Worm (Caenorhabditis elegans) whole organism, L1 larva: Measurements from ENCODE around the gene egrh-3.

ENCODE experiments used
- Y116A8C.19 ChIP-seq: sonication (generic microtip); optimal IDR thresholded peaks from 2 replicates; lab custom pipeline; 2016; ENCODE audit warnings: missing compliant biosample characterization, missing genetic modification characterization, borderline replicate concordance
- alr-1 ChIP-seq: fragments of 200-800 bp; sonication (Bioruptor generic); optimal IDR thresholded peaks from 2 replicates; lab custom pipeline; 2018; ENCODE audit warnings: borderline replicate concordance, mild to moderate bottlenecking, missing genetic modification characterization, missing compliant biosample characterization
- aly-2 ChIP-seq: fragments of 150-350 bp; optimal IDR thresholded peaks from 2 replicates; lab custom pipeline; 2014; ENCODE audit warnings: missing biosample characterization, missing genetic modification characterization
- ama-1 ChIP-seq: fragments of 150-350 bp; optimal IDR thresholded peaks from 2 replicates; lab custom pipeline; 2014
- ceh-63 ChIP-seq: fragments of 200-800 bp; sonication (Bioruptor generic); optimal IDR thresholded peaks from 2 replicates; lab custom pipeline; 2018; ENCODE audit warnings: mild to moderate bottlenecking, missing genetic modification characterization, missing compliant biosample characterization
- ceh-8 ChIP-seq: fragments of 200-800 bp; sonication (Bioruptor generic); optimal IDR thresholded peaks from 2 replicates; lab custom pipeline; 2018; ENCODE audit warnings: mild to moderate bottlenecking, missing genetic modification characterization, moderate library complexity, missing compliant biosample characterization
- ceh-82 ChIP-seq, 3 experiments: fragments of 150-350 bp in 1 of 3; sonication (generic microtip) in 2 of 3; optimal IDR thresholded peaks; 2 replicates each; lab custom pipeline; 2014 to 2017; ENCODE audit warnings: missing biosample characterization in 3 of 3, missing genetic modification characterization in 3 of 3
- ceh-88 ChIP-seq: fragments of 200-800 bp; sonication (Bioruptor generic); IDR thresholded peaks from 2 replicates; pipeline ENCODE4 v1.3.6; 2022; ENCODE audit warnings: missing genetic modification characterization, missing compliant biosample characterization
- ces-1 ChIP-seq: fragments of 150-350 bp; optimal IDR thresholded peaks from 2 replicates; lab custom pipeline; 2014; ENCODE audit warnings: missing biosample characterization, missing genetic modification reagents, missing genetic modification characterization
- efl-1 ChIP-seq, 4 experiments: fragments of 150-350 bp; optimal IDR thresholded peaks in 3 of 4; peaks in 1 of 4; 1 replicate in 1 of 4; 2 replicates in 3 of 4; lab custom pipeline; 2014; ENCODE audit warnings: missing biosample characterization in 2 of 4, missing genetic modification characterization in 2 of 4, missing genetic modification reagents in 2 of 4
- egl-13 ChIP-seq: sonication (generic microtip); optimal IDR thresholded peaks from 2 replicates; lab custom pipeline; 2016; ENCODE audit warnings: missing genotype, missing genetic modification reagents, missing genetic modification characterization, missing compliant biosample characterization
- egl-27 ChIP-seq, 2 experiments: fragments of 150-350 bp in 1 of 2; sonication (generic microtip); optimal IDR thresholded peaks; 3 replicates each; lab custom pipeline; 2017 to 2018; ENCODE audit warnings: missing biosample characterization in 2 of 2, missing genetic modification characterization in 2 of 2, missing genetic modification reagents in 2 of 2
- elt-2 ChIP-seq: sonication (generic microtip); optimal IDR thresholded peaks from 2 replicates; lab custom pipeline; 2016; ENCODE audit warnings: missing genetic modification characterization, mild to moderate bottlenecking, inconsistent platforms, missing compliant biosample characterization, missing genetic modification reagents
- ets-5 ChIP-seq: fragments of 200-800 bp; sonication (Bioruptor generic); IDR thresholded peaks from 2 replicates; pipeline ENCODE4 v1.3.6; 2022; ENCODE audit warnings: missing genetic modification characterization, missing compliant biosample characterization
- fkh-10 ChIP-seq: sonication (generic microtip); optimal IDR thresholded peaks from 2 replicates; lab custom pipeline; 2017; ENCODE audit warnings: missing biosample characterization, missing genetic modification reagents, missing genetic modification characterization
- fkh-4 ChIP-seq: sonication (generic microtip); optimal IDR thresholded peaks from 2 replicates; lab custom pipeline; 2016; ENCODE audit warnings: missing compliant biosample characterization, missing genetic modification characterization, borderline replicate concordance
- grh-1 ChIP-seq: fragments of 200-800 bp; sonication (Bioruptor generic); IDR thresholded peaks from 2 replicates; pipeline ENCODE4 v1.3.6; 2022; ENCODE audit warnings: missing genetic modification reagents, missing genetic modification characterization, missing compliant biosample characterization
- hlh-17 ChIP-seq: fragments of 200-800 bp; sonication (Bioruptor generic); optimal IDR thresholded peaks from 2 replicates; lab custom pipeline; 2018; ENCODE audit warnings: missing genetic modification characterization, mild to moderate bottlenecking, missing compliant biosample characterization, moderate library complexity, borderline replicate concordance
- hlh-4 ChIP-seq: sonication (generic microtip); optimal IDR thresholded peaks from 2 replicates; lab custom pipeline; 2016; ENCODE audit warnings: mild to moderate bottlenecking, missing genetic modification characterization, missing compliant biosample characterization
- hpl-2 ChIP-seq: fragments of 150-350 bp; optimal IDR thresholded peaks from 2 replicates; lab custom pipeline; 2014; ENCODE audit warnings: missing biosample characterization, missing genetic modification reagents, missing genetic modification characterization
- jun-1 ChIP-seq: fragments of 150-350 bp; optimal IDR thresholded peaks from 2 replicates; lab custom pipeline; 2014; ENCODE audit warnings: missing biosample characterization, missing genetic modification reagents, missing genetic modification characterization
- lin-13 ChIP-seq: fragments of 150-350 bp; optimal IDR thresholded peaks from 2 replicates; lab custom pipeline; 2014; ENCODE audit warnings: missing biosample characterization, missing genetic modification reagents, missing genetic modification characterization
- lin-35 ChIP-seq, 2 experiments: fragments of 150-350 bp; optimal IDR thresholded peaks; 2 replicates each; lab custom pipeline; 2014; ENCODE audit warnings: missing biosample characterization in 2 of 2, missing genetic modification characterization in 2 of 2, missing genetic modification reagents in 2 of 2
- lin-39 ChIP-seq: fragments of 150-350 bp; optimal IDR thresholded peaks from 2 replicates; lab custom pipeline; 2014; ENCODE audit warnings: missing biosample characterization, missing genetic modification reagents, missing genetic modification characterization
- lir-3 ChIP-seq: sonication (generic microtip); optimal IDR thresholded peaks from 2 replicates; lab custom pipeline; 2016; ENCODE audit warnings: mild to moderate bottlenecking, missing genetic modification characterization, moderate library complexity, missing compliant biosample characterization; ENCODE audit not compliant: poor library complexity
- mdl-1 ChIP-seq, 2 experiments: fragments of 150-350 bp; optimal IDR thresholded peaks; 2 replicates each; lab custom pipeline; 2014 to 2017; ENCODE audit warnings: missing biosample characterization in 2 of 2, missing genetic modification characterization in 2 of 2, inconsistent platforms in 1 of 2
- mef-2 ChIP-seq: fragments of 150-350 bp; optimal IDR thresholded peaks from 2 replicates; lab custom pipeline; 2014; ENCODE audit warnings: missing biosample characterization, missing genetic modification characterization
- mep-1 ChIP-seq: fragments of 150-350 bp; optimal IDR thresholded peaks from 2 replicates; lab custom pipeline; 2014; ENCODE audit warnings: missing biosample characterization, missing genetic modification characterization
- nhr-11 ChIP-seq: fragments of 150-350 bp; optimal IDR thresholded peaks from 2 replicates; lab custom pipeline; 2014; ENCODE audit warnings: missing biosample characterization, missing genetic modification characterization
- nhr-12 ChIP-seq: sonication (generic microtip); optimal IDR thresholded peaks from 2 replicates; lab custom pipeline; 2017; ENCODE audit warnings: missing biosample characterization, missing genetic modification characterization
- nhr-19 ChIP-seq: fragments of 200-800 bp; sonication (Bioruptor generic); conservative IDR thresholded peaks from 2 replicates; pipeline ENCODE4 v1.3.6; 2022; ENCODE audit warnings: missing genetic modification characterization, missing compliant biosample characterization
- nhr-237 ChIP-seq: fragments of 150-350 bp; optimal IDR thresholded peaks from 2 replicates; lab custom pipeline; 2014; ENCODE audit warnings: missing biosample characterization, missing genetic modification characterization
- nhr-28 ChIP-seq: fragments of 150-350 bp; optimal IDR thresholded peaks from 2 replicates; lab custom pipeline; 2014; ENCODE audit warnings: missing biosample characterization, missing genetic modification characterization
- nhr-47 ChIP-seq: sonication (generic microtip); optimal IDR thresholded peaks from 2 replicates; lab custom pipeline; 2016; ENCODE audit warnings: mild to moderate bottlenecking, missing genetic modification characterization, moderate library complexity, missing compliant biosample characterization
- nhr-71 ChIP-seq: sonication (generic microtip); optimal IDR thresholded peaks from 2 replicates; lab custom pipeline; 2016; ENCODE audit warnings: mild to moderate bottlenecking, missing genetic modification characterization, moderate library complexity, missing compliant biosample characterization
- nhr-85 ChIP-seq: sonication (generic microtip); peaks from one replicate; lab custom pipeline; 2016; ENCODE audit warnings: missing genetic modification characterization, inconsistent platforms, missing compliant biosample characterization
- pqm-1 ChIP-seq: sonication (generic microtip); optimal IDR thresholded peaks from 3 replicates; lab custom pipeline; 2017; ENCODE audit warnings: missing biosample characterization, missing genetic modification characterization
- rnt-1 ChIP-seq: sonication (generic microtip); optimal IDR thresholded peaks from 2 replicates; lab custom pipeline; 2016; ENCODE audit warnings: mild to moderate bottlenecking, missing genetic modification characterization, moderate library complexity, missing compliant biosample characterization
- skn-1 ChIP-seq: fragments of 150-350 bp; optimal IDR thresholded peaks from 2 replicates; lab custom pipeline; 2014; ENCODE audit warnings: missing biosample characterization, missing genetic modification characterization
- snu-23 ChIP-seq: sonication (generic microtip); optimal IDR thresholded peaks from 2 replicates; lab custom pipeline; 2016; ENCODE audit warnings: missing genetic modification characterization, missing compliant biosample characterization
- sox-4 ChIP-seq: sonication (generic microtip); optimal IDR thresholded peaks from 2 replicates; lab custom pipeline; 2016; ENCODE audit warnings: missing genetic modification characterization, missing compliant biosample characterization
- sptf-1 ChIP-seq: fragments of 150-350 bp; optimal IDR thresholded peaks from 2 replicates; lab custom pipeline; 2014; ENCODE audit warnings: missing biosample characterization, missing genetic modification characterization
- sup-37 ChIP-seq: fragments of 200-800 bp; sonication (Bioruptor generic); optimal IDR thresholded peaks from 2 replicates; lab custom pipeline; 2018; ENCODE audit warnings: mild to moderate bottlenecking, missing genetic modification characterization, missing compliant biosample characterization
- swsn-7 ChIP-seq: sonication (generic microtip); optimal IDR thresholded peaks from 2 replicates; lab custom pipeline; 2016; ENCODE audit warnings: missing genetic modification characterization, missing compliant biosample characterization
- tlp-1 ChIP-seq: fragments of 150-350 bp; optimal IDR thresholded peaks from 2 replicates; lab custom pipeline; 2014; ENCODE audit warnings: missing biosample characterization, missing genetic modification characterization
- unc-30 ChIP-seq: sonication (generic microtip); optimal IDR thresholded peaks from 2 replicates; lab custom pipeline; 2017; ENCODE audit warnings: missing biosample characterization, missing genetic modification characterization
- unc-62 ChIP-seq: fragments of 150-350 bp; optimal IDR thresholded peaks from 2 replicates; lab custom pipeline; 2014; ENCODE audit warnings: missing biosample characterization, missing genetic modification reagents, missing genetic modification characterization
- unc-98 ChIP-seq: fragments of 200-800 bp; sonication (Bioruptor generic); IDR thresholded peaks from 2 replicates; pipeline ENCODE4 v1.3.6; 2022; ENCODE audit warnings: missing genetic modification characterization, missing compliant biosample characterization
- ztf-11 ChIP-seq, 2 experiments: sonication (generic microtip); optimal IDR thresholded peaks; 2 replicates each; lab custom pipeline; 2016 to 2017; ENCODE audit warnings: missing genetic modification characterization in 2 of 2, missing biosample characterization in 1 of 2, missing compliant biosample characterization in 1 of 2

The egrh-3 gene

DNA sequence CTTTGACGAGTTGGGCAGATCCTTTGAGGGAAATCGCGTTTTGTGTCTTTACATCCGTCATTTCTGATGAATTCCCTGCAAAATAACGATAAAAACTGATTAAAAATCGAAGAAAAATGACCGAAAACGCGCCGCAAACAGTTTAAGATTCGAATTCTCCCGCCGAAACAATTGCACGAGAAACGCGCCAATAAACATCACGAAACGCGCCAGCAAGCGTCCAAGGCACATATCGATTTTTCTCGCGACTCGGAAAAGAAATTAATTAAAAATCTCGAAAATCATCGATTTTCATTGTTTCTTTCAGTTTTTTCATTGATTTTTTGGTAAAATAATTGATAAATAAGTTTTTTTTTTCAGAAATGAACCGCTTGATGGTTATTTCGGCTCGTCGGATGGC, 47.6 kb downstream of the egrh-3 start, which contains the start of the genes mdf-2 and nduv-3 (continued):
- peak; percentile 11 for TF ChIP-seq fkh-4 (tag; lab: Kevin White, UChicago)
- 0 out of 2 replicates have a peak, but pooled peaks have one; percentile 5 for TF ChIP-seq unc-98
- no peak for TF ChIP-seq hlh-17 (GFP tag; lab: Kevin White, UChicago)
- no peak for TF ChIP-seq tlp-1 (tag; lab: Kevin White, UChicago)
- no peak for TF ChIP-seq nhr-28 (tag; lab: Kevin White, UChicago)
- no peak for TF ChIP-seq sptf-1 (tag; lab: Kevin White, UChicago)
- peak; percentile 45 for TF ChIP-seq aly-2 (tag; lab: Kevin White, UChicago)
- peak; percentile 77 for TF ChIP-seq lin-39 (tag; lab: Kevin White, UChicago)
- TF ChIP-seq nhr-71 (tag; lab: Kevin White, UChicago), result peak; percentile 89
- TF ChIP-seq lir-3 (tag; lab: Kevin White, UChicago), result no peak
- peak; percentile 62 for TF ChIP-seq sox-4
- no peak for TF ChIP-seq unc-30 (tag; lab: Kevin White, UChicago)
- TF ChIP-seq fkh-10 (GFP tag; lab: Kevin White, UChicago), result peak; percentile 39
- TF ChIP-seq ceh-82 (tag; optimal IDR thresholded peaks at IDR 0.05; lab: Kevin White, UChicago), result peak; percentile 76 to 90 (median 85)
- no peak for TF ChIP-seq pqm-1 (tag; lab: Kevin White, UChicago)
- TF ChIP-seq mef-2 (tag; lab: Kevin White, UChicago), result no peak
- peak; percentile 53 for TF ChIP-seq ceh-8
- TF ChIP-seq lin-13 (GFP tag; lab: Kevin White, UChicago), result peak; percentile 80
- peak; percentile 89 for TF ChIP-seq rnt-1
- peak in 1 of 2 experiments; percentile 69 for TF ChIP-seq mdl-1 (tag; optimal IDR thresholded peaks at IDR 0.05; lab: Kevin White, UChicago)
- no peak for TF ChIP-seq ama-1 (lab: Kevin White, UChicago)
- TF ChIP-seq swsn-7 (tag; lab: Kevin White, UChicago), result peak; percentile 82
- TF ChIP-seq grh-1 (GFP tag; lab: Robert Waterston, UW), result peak; percentile 70
- peak; percentile 91 for TF ChIP-seq nhr-47 (tag; lab: Kevin White, UChicago)
- peak; percentile 77 for TF ChIP-seq nhr-19 (GFP tag; lab: Robert Waterston, UW)
- TF ChIP-seq ces-1, result no peak
- no peak for TF ChIP-seq egl-27 (tag; optimal IDR thresholded peaks at IDR 0.05; lab: Kevin White, UChicago)
- peak; percentile 65 for TF ChIP-seq jun-1 (tag; lab: Kevin White, UChicago)
- TF ChIP-seq ceh-63, result no peak
- TF ChIP-seq hpl-2 (GFP tag; lab: Kevin White, UChicago), result no peak
- TF ChIP-seq nhr-11 (tag; lab: Kevin White, UChicago), result peak; percentile 51
- peak; percentile 23; the same call in 1 of the 2 replicates for TF ChIP-seq ceh-88 (GFP tag; lab: Robert Waterston, UW)
- TF ChIP-seq mep-1, result peak; percentile 96
- TF ChIP-seq Y116A8C.19 (tag; lab: Kevin White, UChicago), result no peak
- peak; percentile 66 for TF ChIP-seq skn-1 (tag; lab: Kevin White, UChicago)
- peak in 1 of 2 experiments; percentile 67 for TF ChIP-seq ztf-11 (tag; optimal IDR thresholded peaks at IDR 0.05; lab: Kevin White, UChicago)
- TF ChIP-seq nhr-237 (tag; lab: Kevin White, UChicago), result peak; percentile 26
- no peak for TF ChIP-seq ets-5 (GFP tag; lab: Robert Waterston, UW)
- no peak for TF ChIP-seq nhr-12

DNA sequence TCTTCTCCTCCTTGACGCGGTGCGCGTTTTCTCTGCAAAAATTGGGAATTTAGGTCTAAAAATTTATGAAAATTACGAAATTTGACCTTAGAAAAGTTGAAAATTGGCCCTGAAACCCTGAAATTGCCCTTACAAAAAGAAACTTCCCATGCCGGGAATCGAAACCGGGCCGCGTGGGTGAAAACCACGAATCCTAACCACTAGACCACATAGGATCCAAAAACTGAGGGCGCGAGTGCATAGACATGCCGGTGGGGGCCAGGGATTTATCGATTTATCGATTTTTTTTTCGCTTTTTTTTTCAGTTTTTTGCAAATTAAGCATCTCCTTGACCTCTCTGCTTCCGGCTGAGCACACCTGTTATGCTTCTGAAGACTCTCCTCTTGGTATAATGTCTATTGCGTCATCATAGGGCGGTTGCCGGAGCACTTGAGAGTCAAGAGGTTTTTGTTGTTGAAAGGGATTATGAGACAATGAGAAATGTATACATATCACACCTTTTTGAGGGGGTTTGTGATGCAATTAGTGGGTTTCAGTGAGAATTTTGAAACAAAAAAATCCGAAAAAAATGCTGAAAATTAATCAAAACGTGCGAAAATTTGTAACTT, 48.8 kb downstream of the egrh-3 start:
- TF ChIP-seq lir-3 (tag; lab: Kevin White, UChicago) (no peak), nhr-85 (tag; lab: Kevin White, UChicago) (no peak), ama-1 (lab: Kevin White, UChicago) (no peak), ets-5 (GFP tag; lab: Robert Waterston, UW) (no peak), snu-23 (peak; percentile 41), hlh-4 (no peak), mep-1 (peak; percentile 13), unc-30 (tag; lab: Kevin White, UChicago) (no peak), elt-2 (tag; lab: Kevin White, UChicago) (no peak), egl-13 (tag; lab: Kevin White, UChicago) (no peak), alr-1 (tag; lab: Kevin White, UChicago) (no peak), ceh-8 (no peak), nhr-11 (tag; lab: Kevin White, UChicago) (no peak), sup-37 (GFP tag; lab: Kevin White, UChicago) (no peak), lin-35 (GFP tag; optimal IDR thresholded peaks at IDR 0.05; lab: Kevin White, UChicago) (peak in 1 of 2 experiments; percentile 56), pqm-1 (tag; lab: Kevin White, UChicago) (no peak), fkh-4 (tag; lab: Kevin White, UChicago) (no peak), efl-1 (optimal IDR thresholded peaks at IDR 0.05; lab: Kevin White, UChicago) (peak in 1 of 2 experiments; percentile 42), efl-1 (GFP tag; optimal IDR thresholded peaks at IDR 0.05 in 1 of 2; lab: Kevin White, UChicago) (peak; percentile 46 to 93), hpl-2 (GFP tag; lab: Kevin White, UChicago) (no peak), tlp-1 (tag; lab: Kevin White, UChicago) (no peak), unc-62 (no peak)
